Worm (Caenorhabditis elegans) whole organism, L3 larva: Measurements from ENCODE around the gene F54B11.5.

Experiments
- R02D3.7 ChIP-seq: fragments of 150-350 bp; optimal IDR thresholded peaks from 2 replicates; lab custom pipeline; 2014; ENCODE audit warnings: missing biosample characterization, missing genetic modification characterization
- ama-1 ChIP-seq: fragments of 150-350 bp; optimal IDR thresholded peaks from 2 replicates; lab custom pipeline; 2018
- egl-27 ChIP-seq: sonication (generic microtip); optimal IDR thresholded peaks from 4 replicates; lab custom pipeline; 2017; ENCODE audit warnings: missing biosample characterization, missing genetic modification reagents, missing genetic modification characterization
- elt-2 ChIP-seq: sonication (generic microtip); optimal IDR thresholded peaks from 2 replicates; lab custom pipeline; 2016; ENCODE audit warnings: missing genetic modification reagents, mild to moderate bottlenecking, missing genetic modification characterization, missing compliant biosample characterization
- elt-3 ChIP-seq, 3 experiments: fragments of 150-350 bp in 1 of 3; sonication (generic microtip) in 2 of 3; optimal IDR thresholded peaks; 2 replicates in 2 of 3; 4 replicates in 1 of 3; lab custom pipeline; 2014 to 2017; ENCODE audit warnings: missing biosample characterization in 3 of 3, missing genetic modification characterization in 3 of 3
- nhr-11 ChIP-seq: fragments of 150-350 bp; optimal IDR thresholded peaks from 2 replicates; lab custom pipeline; 2014; ENCODE audit warnings: missing biosample characterization, missing genetic modification characterization
- nhr-25 ChIP-seq: sonication (generic microtip); optimal IDR thresholded peaks from 2 replicates; lab custom pipeline; 2017; ENCODE audit warnings: missing biosample characterization, missing genetic modification characterization
- nhr-28 ChIP-seq: fragments of 150-350 bp; optimal IDR thresholded peaks from 2 replicates; lab custom pipeline; 2014; ENCODE audit warnings: missing biosample characterization, missing genetic modification characterization
- nhr-76 ChIP-seq: fragments of 150-350 bp; sonication (generic microtip); optimal IDR thresholded peaks from 5 replicates; lab custom pipeline; 2014; ENCODE audit warnings: missing biosample characterization, missing genetic modification characterization
- snpc-4 ChIP-seq: fragments of 150-350 bp; optimal IDR thresholded peaks from 2 replicates; lab custom pipeline; 2014; ENCODE audit warnings: missing biosample characterization, missing genetic modification characterization
- ztf-4 ChIP-seq: fragments of 150-350 bp; optimal IDR thresholded peaks from 2 replicates; lab custom pipeline; 2014; ENCODE audit warnings: missing biosample characterization, missing genetic modification characterization

DNA sequence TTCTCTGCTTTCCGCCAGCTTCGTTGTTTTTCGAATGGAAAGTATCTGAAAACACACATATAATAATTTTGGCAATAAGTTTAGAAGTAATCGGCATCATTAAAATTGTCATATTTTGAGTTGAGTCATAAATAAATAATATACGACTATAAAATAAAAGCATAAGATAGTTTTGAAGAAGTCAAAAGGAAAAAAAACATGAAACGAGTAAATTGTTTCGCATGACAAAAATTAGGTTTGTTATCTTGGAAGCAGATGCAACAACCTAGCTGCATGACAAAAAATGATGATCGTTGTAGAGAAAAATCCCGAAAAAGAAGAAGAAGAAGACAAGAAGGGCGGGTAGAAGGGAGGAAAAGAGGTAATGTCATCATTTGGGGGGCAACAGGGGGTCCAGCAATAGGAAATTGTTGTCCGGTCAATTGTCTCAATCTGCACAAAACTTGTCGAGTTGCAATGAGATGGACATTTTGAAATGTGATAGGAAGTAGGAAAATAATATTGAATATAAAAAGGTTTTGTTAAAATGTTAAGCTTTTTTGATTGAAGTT, 35.3 kb upstream of the F54B11.5 start, which contains the start of gene nlg-1:
- TF ChIP-seq nhr-11 (tag; lab: Kevin White, UChicago): no peak
- no peak for TF ChIP-seq ztf-4 (tag; lab: Kevin White, UChicago)
- TF ChIP-seq egl-27 (tag; lab: Kevin White, UChicago): no peak
- TF ChIP-seq nhr-28 (tag; lab: Kevin White, UChicago): no peak
- TF ChIP-seq R02D3.7 (tag; lab: Kevin White, UChicago): no peak
- no peak for TF ChIP-seq elt-3 (tag; optimal IDR thresholded peaks at IDR 0.05; lab: Kevin White, UChicago)
- no peak for TF ChIP-seq snpc-4
- TF ChIP-seq elt-2 (tag; lab: Kevin White, UChicago): no peak
- no peak for TF ChIP-seq nhr-76 (tag; lab: Kevin White, UChicago)
- TF ChIP-seq ama-1: no peak
- no peak for TF ChIP-seq nhr-25 (tag; lab: Kevin White, UChicago)
